Fruit fly (Drosophila melanogaster): ENCODE measurements around the gene mtgo.

dm6 chr2L:16656692-16657109 lies 111.9 kb downstream of the mtgo start:
- TF ChIP-seq Mio (GFP tag; optimal IDR thresholded peaks at IDR 0.05) (no peak), Myc (optimal IDR thresholded peaks at IDR 0.05) (peak; percentile 90), dmrt93B (GFP tag; optimal IDR thresholded peaks at IDR 0.05) (peak; percentile 40), Hnf4 (GFP tag; optimal IDR thresholded peaks at IDR 0.05) (no peak), pan (optimal IDR thresholded peaks at IDR 0.05) (no peak), jim (GFP tag; optimal IDR thresholded peaks at IDR 0.05) (no peak), GATAd (GFP tag; optimal IDR thresholded peaks at IDR 0.05) (no peak), Dfd (GFP tag; optimal IDR thresholded peaks at IDR 0.05) (no peak), fru (GFP tag; optimal IDR thresholded peaks at IDR 0.05) (peak; percentile 48), br (GFP tag; optimal IDR thresholded peaks at IDR 0.05) (peak; percentile 32)

Data from whole organism, wandering third instar larva.